Fruit fly (Drosophila melanogaster) whole organism, embryonic: ENCODE data around the gene CG14893.

ENCODE experiments used
- Abd-B ChIP-seq: fragments of 200-800 bp; sonication (Bioruptor generic); optimal IDR thresholded peaks from 2 replicates; lab custom pipeline; 2018; ENCODE audit warnings: missing biosample characterization, mild to moderate bottlenecking, missing genetic modification characterization, moderate library complexity
- Adf1 ChIP-seq: fragments of 200-800 bp; sonication (Bioruptor generic); IDR thresholded peaks from 2 replicates; pipeline ENCODE4 v1.3.6; 2022; ENCODE audit warnings: missing biosample characterization, missing genetic modification characterization
- Awh ChIP-seq: fragments of 200-800 bp; sonication (Bioruptor generic); IDR thresholded peaks from 2 replicates; pipeline ENCODE4, ENCODE4 v1.3.6; 2022; ENCODE audit warnings: missing biosample characterization, missing genetic modification characterization
- B-H2 ChIP-seq: fragments of 200-800 bp; sonication (Bioruptor generic); optimal IDR thresholded peaks from 2 replicates; lab custom pipeline; 2018; ENCODE audit warnings: missing biosample characterization, mild to moderate bottlenecking, missing genetic modification characterization
- CG10274 ChIP-seq: fragments of 200-800 bp; sonication (Bioruptor generic); optimal IDR thresholded peaks from 3 replicates; lab custom pipeline; 2017; ENCODE audit warnings: missing biosample characterization, mild to moderate bottlenecking, missing genetic modification characterization
- CG10431 ChIP-seq: fragments of 200-800 bp; sonication (Bioruptor generic); optimal IDR thresholded peaks from 3 replicates; lab custom pipeline; 2018; ENCODE audit warnings: missing biosample characterization, mild to moderate bottlenecking, missing genetic modification characterization
- CG10959 ChIP-seq: fragments of 200-800 bp; sonication (Bioruptor generic); IDR thresholded peaks from 2 replicates; pipeline ENCODE4 v1.3.6; 2022; ENCODE audit warnings: missing biosample characterization, missing genetic modification characterization
- CG10979 ChIP-seq: fragments of 200-800 bp; sonication (Bioruptor generic); optimal IDR thresholded peaks from 2 replicates; lab custom pipeline; 2018; ENCODE audit warnings: missing biosample characterization, mild to moderate bottlenecking, missing genetic modification characterization, moderate library complexity
- CG11085 ChIP-seq: fragments of 200-800 bp; sonication (Bioruptor generic); IDR thresholded peaks from 2 replicates; pipeline ENCODE4 v1.3.6; 2022; ENCODE audit warnings: missing biosample characterization, missing genetic modification characterization
- CG12236 ChIP-seq: fragments of 200-800 bp; sonication (Bioruptor generic); optimal IDR thresholded peaks from 2 replicates; lab custom pipeline; 2016; ENCODE audit warnings: missing biosample characterization, missing genetic modification characterization
- CG14710 ChIP-seq: fragments of 200-800 bp; sonication (Bioruptor generic); optimal IDR thresholded peaks from 3 replicates; lab custom pipeline; 2019; ENCODE audit warnings: missing biosample characterization, mild to moderate bottlenecking, missing genetic modification characterization, moderate library complexity
- CG15514 ChIP-seq: fragments of 200-800 bp; sonication (Bioruptor generic); optimal IDR thresholded peaks from 3 replicates; lab custom pipeline; 2017; ENCODE audit warnings: missing biosample characterization, missing genetic modification characterization, mild to moderate bottlenecking, moderate library complexity, missing genetic modification reagents
- CG16815 ChIP-seq: fragments of 200-800 bp; sonication (Bioruptor generic); optimal IDR thresholded peaks from 3 replicates; lab custom pipeline; 2017; ENCODE audit warnings: missing biosample characterization, mild to moderate bottlenecking, missing genetic modification characterization
- CG17912 ChIP-seq: fragments of 200-800 bp; sonication (Bioruptor generic); optimal IDR thresholded peaks from 2 replicates; lab custom pipeline; 2018; ENCODE audit warnings: missing biosample characterization, mild to moderate bottlenecking, missing genetic modification characterization
- CG18764 ChIP-seq: fragments of 200-800 bp; sonication (Bioruptor generic); optimal IDR thresholded peaks from 3 replicates; lab custom pipeline; 2016; ENCODE audit warnings: missing biosample characterization, missing genetic modification characterization
- CG2202 ChIP-seq: fragments of 200-800 bp; sonication (Bioruptor generic); optimal IDR thresholded peaks from 2 replicates; lab custom pipeline; 2018; ENCODE audit warnings: missing biosample characterization, mild to moderate bottlenecking, missing genetic modification characterization
- CG3407 ChIP-seq: fragments of 200-800 bp; sonication (Bioruptor generic); optimal IDR thresholded peaks from 2 replicates; lab custom pipeline; 2018; ENCODE audit warnings: missing biosample characterization, mild to moderate bottlenecking, missing genetic modification characterization
- CG4360 ChIP-seq: fragments of 200-800 bp; sonication (Bioruptor generic); IDR thresholded peaks from 2 replicates; pipeline ENCODE4 v1.3.6; 2022; ENCODE audit warnings: missing biosample characterization, missing genetic modification characterization
- CG8290 ChIP-seq, 3 experiments: fragments of 200-800 bp; sonication (Bioruptor generic); optimal IDR thresholded peaks; 2 replicates each; lab custom pipeline; 2016 to 2019; ENCODE audit warnings: missing biosample characterization in 3 of 3, missing genetic modification characterization in 3 of 3, mild to moderate bottlenecking in 2 of 3, moderate library complexity in 1 of 3
- GATAe ChIP-seq: fragments of 200-800 bp; sonication (Bioruptor generic); conservative IDR thresholded peaks from 2 replicates; pipeline ENCODE4 v1.3.6; 2022; ENCODE audit warnings: missing biosample characterization, missing genetic modification characterization
- Hmx ChIP-seq: fragments of 200-800 bp; sonication (Bioruptor generic); optimal IDR thresholded peaks from 2 replicates; lab custom pipeline; 2016; ENCODE audit warnings: missing biosample characterization, missing genetic modification characterization
- MBD-R2 ChIP-seq: fragments of 200-800 bp; sonication (Bioruptor generic); IDR thresholded peaks from 2 replicates; pipeline ENCODE4 v1.3.6; 2022; ENCODE audit warnings: missing biosample characterization, missing genetic modification characterization
- Nf-YB ChIP-seq: fragments of 200-800 bp; sonication (Bioruptor generic); optimal IDR thresholded peaks from 3 replicates; lab custom pipeline; 2019; ENCODE audit warnings: missing biosample characterization, mild to moderate bottlenecking, missing genetic modification characterization, moderate library complexity
- PHDP ChIP-seq: fragments of 200-800 bp; sonication (Bioruptor generic); optimal IDR thresholded peaks from 3 replicates; lab custom pipeline; 2018; ENCODE audit warnings: missing biosample characterization, mild to moderate bottlenecking, missing genetic modification characterization, moderate library complexity
- Rfx ChIP-seq: fragments of 200-800 bp; sonication (Bioruptor generic); IDR thresholded peaks from 2 replicates; pipeline ENCODE4 v1.3.6; 2022; ENCODE audit warnings: missing biosample characterization, missing genetic modification characterization
- Taf1 ChIP-seq: fragments of 200-800 bp; sonication (Bioruptor generic); IDR thresholded peaks from 2 replicates; pipeline ENCODE4 v1.3.6; 2022; ENCODE audit warnings: missing biosample characterization, missing genetic modification characterization
- bigmax ChIP-seq: fragments of 200-800 bp; sonication (Bioruptor generic); optimal IDR thresholded peaks from 2 replicates; lab custom pipeline; 2018; ENCODE audit warnings: missing biosample characterization, mild to moderate bottlenecking, missing genetic modification characterization
- btn ChIP-seq: fragments of 200-800 bp; sonication (Bioruptor generic); optimal IDR thresholded peaks from 2 replicates; lab custom pipeline; 2016; ENCODE audit warnings: missing biosample characterization, missing genetic modification characterization
- cas ChIP-seq: fragments of 200-800 bp; sonication (Bioruptor generic); IDR thresholded peaks from 2 replicates; pipeline ENCODE4 v1.3.6; 2022; ENCODE audit warnings: missing biosample characterization, missing genetic modification characterization
- cg ChIP-seq: fragments of 200-800 bp; sonication (Bioruptor generic); optimal IDR thresholded peaks from 3 replicates; lab custom pipeline; 2019; ENCODE audit warnings: missing biosample characterization, mild to moderate bottlenecking, missing genetic modification characterization, moderate library complexity
- danr ChIP-seq: fragments of 200-800 bp; sonication (Bioruptor generic); IDR thresholded peaks from 2 replicates; pipeline ENCODE4 v1.3.6; 2022; ENCODE audit warnings: missing biosample characterization, missing genetic modification characterization
- ems ChIP-seq: fragments of 200-800 bp; sonication (Bioruptor generic); optimal IDR thresholded peaks from 3 replicates; lab custom pipeline; 2016; ENCODE audit warnings: missing biosample characterization, missing genetic modification characterization
- eve ChIP-seq, 2 experiments: fragments of >200 bp; optimal IDR thresholded peaks; 2 replicates each; lab custom pipeline; 2017; ENCODE audit warnings: missing biosample characterization in 2 of 2, missing genetic modification characterization in 2 of 2
- exex ChIP-seq: fragments of 200-800 bp; sonication (Bioruptor generic); optimal IDR thresholded peaks from 4 replicates; lab custom pipeline; 2018; ENCODE audit warnings: missing biosample characterization, mild to moderate bottlenecking, missing genetic modification characterization, moderate library complexity
- gcm ChIP-seq: fragments of 200-800 bp; sonication (Bioruptor generic); optimal IDR thresholded peaks from 2 replicates; lab custom pipeline; 2019; ENCODE audit warnings: missing biosample characterization, mild to moderate bottlenecking, missing genetic modification characterization, moderate library complexity
- gfzf ChIP-seq: fragments of 200-800 bp; sonication (Bioruptor generic); optimal IDR thresholded peaks from 2 replicates; lab custom pipeline; 2016; ENCODE audit warnings: missing biosample characterization, mild to moderate bottlenecking, missing genetic modification characterization, moderate library complexity
- ham ChIP-seq: fragments of 200-800 bp; sonication (Bioruptor generic); IDR thresholded peaks from 2 replicates; pipeline ENCODE4 v1.3.6; 2022; ENCODE audit warnings: missing biosample characterization, missing genetic modification characterization
- hkb ChIP-seq, 2 experiments: fragments of 200-800 bp in 1 of 2; fragments of >200 bp in 1 of 2; sonication (Bioruptor generic) in 1 of 2; IDR thresholded peaks in 1 of 2; optimal IDR thresholded peaks in 1 of 2; 2 replicates each; pipeline versions ENCODE4 v1.3.6 to Lab custom; 2017 to 2022; ENCODE audit warnings: missing biosample characterization in 1 of 2, missing genetic modification characterization in 1 of 2
- jing ChIP-seq: fragments of 200-800 bp; sonication (Bioruptor generic); optimal IDR thresholded peaks from 2 replicates; lab custom pipeline; 2018; ENCODE audit warnings: missing biosample characterization, mild to moderate bottlenecking, missing genetic modification characterization
- mld ChIP-seq: fragments of 200-800 bp; sonication (Bioruptor generic); IDR thresholded peaks from 3 replicates; pipeline ENCODE4 v1.3.6; 2022; ENCODE audit warnings: missing biosample characterization, missing genetic modification characterization; ENCODE audit not compliant: partially characterized antibody
- nom ChIP-seq: fragments of 200-800 bp; sonication (Bioruptor generic); optimal IDR thresholded peaks from 2 replicates; lab custom pipeline; 2017; ENCODE audit warnings: missing biosample characterization, missing genetic modification characterization, mild to moderate bottlenecking, moderate library complexity, missing genetic modification reagents
- pho ChIP-seq: fragments of 200-800 bp; sonication (Bioruptor generic); optimal IDR thresholded peaks from 2 replicates; lab custom pipeline; 2016; ENCODE audit warnings: missing biosample characterization, missing genetic modification characterization
- phol ChIP-seq: fragments of 200-800 bp; sonication (Bioruptor generic); optimal IDR thresholded peaks from 3 replicates; lab custom pipeline; 2018; ENCODE audit warnings: missing biosample characterization, mild to moderate bottlenecking, missing genetic modification characterization, moderate library complexity
- shn ChIP-seq: fragments of 200-800 bp; sonication (Bioruptor generic); optimal IDR thresholded peaks from 3 replicates; lab custom pipeline; 2016; ENCODE audit warnings: missing biosample characterization, missing genetic modification characterization
- sob ChIP-seq: fragments of 200-800 bp; sonication (Bioruptor generic); IDR thresholded peaks from 2 replicates; pipeline ENCODE4 v1.3.6; 2022; ENCODE audit warnings: missing biosample characterization, missing genetic modification characterization
- tna ChIP-seq: fragments of 200-800 bp; sonication (Bioruptor generic); IDR thresholded peaks from 2 replicates; pipeline ENCODE4 v1.3.6; 2022; ENCODE audit warnings: missing biosample characterization, missing genetic modification characterization; ENCODE audit not compliant: partially characterized antibody
- trem ChIP-seq: fragments of 200-800 bp; optimal IDR thresholded peaks from 3 replicates; lab custom pipeline; 2019; ENCODE audit warnings: missing biosample characterization, mild to moderate bottlenecking, missing genetic modification characterization, moderate library complexity
- vvl ChIP-seq: fragments of 200-800 bp; sonication (Bioruptor generic); IDR thresholded peaks from 2 replicates; pipeline ENCODE4 v1.3.6; 2022; ENCODE audit warnings: missing biosample characterization, missing genetic modification characterization
- zen ChIP-seq: fragments of 200-800 bp; sonication (Bioruptor generic); optimal IDR thresholded peaks from 3 replicates; lab custom pipeline; 2018; ENCODE audit warnings: missing biosample characterization, mild to moderate bottlenecking, missing genetic modification characterization, moderate library complexity
- zen2 ChIP-seq: fragments of 200-800 bp; sonication (Bioruptor generic); IDR thresholded peaks from 3 replicates; pipeline ENCODE4 v1.3.6; 2022; ENCODE audit warnings: missing biosample characterization, missing genetic modification characterization; ENCODE audit not compliant: partially characterized antibody

Gene CG14893

DNA sequence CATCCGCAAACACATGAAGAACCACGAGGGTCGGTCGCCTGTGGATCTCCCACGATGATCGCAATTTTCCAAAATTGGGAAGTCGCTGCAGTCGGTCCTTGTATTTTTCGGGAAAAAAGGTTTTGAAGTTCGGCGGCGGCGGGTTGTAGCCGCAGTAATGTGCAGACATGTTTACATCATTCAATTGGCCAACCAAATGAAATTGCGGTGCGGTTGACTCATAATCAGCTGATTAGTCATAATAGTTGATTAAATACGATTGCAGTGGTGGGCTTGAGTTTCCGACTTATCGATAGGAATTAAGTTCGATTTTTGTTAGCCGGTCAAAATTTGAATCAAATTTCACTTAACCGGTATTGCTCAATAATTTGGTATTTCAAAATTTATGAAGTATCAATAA, 31.5 kb downstream of the CG14893 start, which contains the start of gene CG14907 (continued):
- TF ChIP-seq ems (GFP tag; lab: Kevin White, UChicago) (no peak), CG8290 (GFP tag; optimal IDR thresholded peaks at IDR 0.05; lab: Kevin White, UChicago) (no peak), CG8290 (tag; optimal IDR thresholded peaks at IDR 0.05; lab: Kevin White, UChicago) (no peak), gfzf (GFP tag; lab: Kevin White, UChicago) (no peak), nom (GFP tag; lab: Kevin White, UChicago) (no peak), Nf-YB (no peak), hkb (optimal IDR thresholded peaks at IDR 0.05; lab: Kevin White, UChicago) (no peak), hkb (GFP tag; IDR thresholded peaks at IDR 0.05; lab: Robert Waterston, UW) (no peak), CG14710 (tag; lab: Kevin White, UChicago) (peak; percentile 4), CG12236 (no peak), phol (no peak), CG10274 (no peak), pho (no peak), btn (GFP tag; lab: Kevin White, UChicago) (no peak), sob (GFP tag; lab: Robert Waterston, UW) (no peak), Abd-B (no peak), CG4360 (GFP tag; lab: Robert Waterston, UW) (no peak), GATAe (no peak), CG10959 (GFP tag; lab: Robert Waterston, UW) (no peak), vvl (0 out of 2 replicates have a peak, but pooled peaks have one; percentile 20), CG18764 (GFP tag; lab: Kevin White, UChicago) (no peak), cg (GFP tag; lab: Kevin White, UChicago) (no peak), zen2 (GFP tag; lab: Robert Waterston, UW) (peak; percentile 56; the same call in 1 of the 3 replicates), Hmx (GFP tag; lab: Kevin White, UChicago) (no peak), gcm (GFP tag; lab: Kevin White, UChicago) (no peak), Awh (GFP tag; lab: Robert Waterston, UW) (no peak), eve (GFP tag; optimal IDR thresholded peaks at IDR 0.05; lab: Kevin White, UChicago) (no peak), CG15514 (peak; percentile 47), ham (GFP tag; lab: Robert Waterston, UW) (no peak), zen (tag; lab: Kevin White, UChicago) (no peak), CG11085 (GFP tag; lab: Robert Waterston, UW) (no peak), CG10979 (tag; lab: Kevin White, UChicago) (no peak), trem (peak; percentile 23), CG2202 (tag; lab: Kevin White, UChicago) (no peak), MBD-R2 (GFP tag; lab: Robert Waterston, UW) (peak; percentile 68), shn (no peak), CG17912 (GFP tag; lab: Kevin White, UChicago) (no peak), PHDP (tag; lab: Kevin White, UChicago) (peak; percentile 7), B-H2 (GFP tag; lab: Kevin White, UChicago) (no peak), tna (GFP tag; lab: Robert Waterston, UW) (peak; percentile 68), jing (GFP tag; lab: Kevin White, UChicago) (no peak), Taf1 (GFP tag; lab: Robert Waterston, UW) (no peak), cas (GFP tag; lab: Robert Waterston, UW) (no peak), danr (GFP tag; lab: Robert Waterston, UW) (no peak), CG16815 (GFP tag; lab: Kevin White, UChicago) (no peak), CG10431 (GFP tag; lab: Kevin White, UChicago) (no peak), bigmax (GFP tag; lab: Kevin White, UChicago) (no peak), CG3407 (GFP tag; lab: Kevin White, UChicago) (no peak), Adf1 (no peak), Rfx (GFP tag; lab: Robert Waterston, UW) (peak; percentile 25; the same call in 1 of the 2 replicates), exex (tag; lab: Kevin White, UChicago) (peak; percentile 40), mld (peak; percentile 44; the same call in 1 of the 3 replicates)
